Worm (Caenorhabditis elegans) whole organism, young adult: ENCODE data around the gene ugt-60.

Experiments
- B0261.1 ChIP-seq: sonication (generic microtip); optimal IDR thresholded peaks from 2 replicates; lab custom pipeline; 2016; ENCODE audit warnings: mild to moderate bottlenecking, missing genetic modification characterization, moderate library complexity, missing compliant biosample characterization
- B0336.3 ChIP-seq: fragments of 200-800 bp; sonication (Bioruptor generic); IDR thresholded peaks from 2 replicates; pipeline ENCODE4 v1.3.6; 2022; ENCODE audit warnings: missing genetic modification characterization, missing compliant biosample characterization
- C06A6.2 ChIP-seq: fragments of 200-800 bp; sonication (Bioruptor generic); conservative IDR thresholded peaks from 2 replicates; pipeline ENCODE4 v1.3.6; 2022; ENCODE audit warnings: missing genetic modification characterization, missing compliant biosample characterization
- F22D6.2 ChIP-seq: sonication (generic microtip); optimal IDR thresholded peaks from 2 replicates; lab custom pipeline; 2016; ENCODE audit warnings: mild to moderate bottlenecking, missing genetic modification characterization, missing compliant biosample characterization
- F23B12.7 ChIP-seq: sonication (generic microtip); optimal IDR thresholded peaks from 2 replicates; lab custom pipeline; 2017; ENCODE audit warnings: missing genetic modification characterization, mild to moderate bottlenecking, missing compliant biosample characterization, antibody characterized with exemption, moderate library complexity; ENCODE audit not compliant: insufficient read depth
- F33H1.4 ChIP-seq: fragments of 200-800 bp; sonication (Bioruptor generic); IDR thresholded peaks from 2 replicates; pipeline ENCODE4 v1.3.6; 2022; ENCODE audit warnings: missing genetic modification reagents, missing genetic modification characterization, missing compliant biosample characterization
- F49E8.2 ChIP-seq: sonication (generic microtip); optimal IDR thresholded peaks from 3 replicates; lab custom pipeline; 2017; ENCODE audit warnings: missing genetic modification characterization, mild to moderate bottlenecking, missing compliant biosample characterization, antibody characterized with exemption, moderate library complexity; ENCODE audit not compliant: insufficient read depth
- F55B11.4 ChIP-seq: sonication (generic microtip); optimal IDR thresholded peaks from 2 replicates; lab custom pipeline; 2016; ENCODE audit warnings: missing compliant biosample characterization, missing genetic modification characterization, borderline replicate concordance; ENCODE audit not compliant: insufficient read depth
- F57A8.1 ChIP-seq: fragments of 200-800 bp; sonication (Bioruptor generic); optimal IDR thresholded peaks from 2 replicates; lab custom pipeline; 2018; ENCODE audit warnings: mild to moderate bottlenecking, missing genetic modification characterization, moderate library complexity, missing compliant biosample characterization
- K12H6.12 ChIP-seq: fragments of 200-800 bp; sonication (Bioruptor generic); optimal IDR thresholded peaks from 2 replicates; lab custom pipeline; 2018; ENCODE audit warnings: mild to moderate bottlenecking, missing genetic modification characterization, missing compliant biosample characterization
- T07F8.4 ChIP-seq: sonication (generic microtip); optimal IDR thresholded peaks from 2 replicates; lab custom pipeline; 2016; ENCODE audit warnings: mild to moderate bottlenecking, missing genetic modification characterization, moderate library complexity, missing compliant biosample characterization
- T26A5.8 ChIP-seq: sonication (generic microtip); optimal IDR thresholded peaks from 2 replicates; lab custom pipeline; 2016; ENCODE audit warnings: missing genetic modification characterization, missing compliant biosample characterization
- Y79H2A.3 ChIP-seq: fragments of 200-800 bp; sonication (Bioruptor generic); conservative IDR thresholded peaks from 2 replicates; pipeline ENCODE4 v1.3.6; 2022; ENCODE audit warnings: missing genetic modification reagents, missing genetic modification characterization, missing compliant biosample characterization
- attf-3 ChIP-seq: fragments of 200-800 bp; sonication (Bioruptor generic); conservative IDR thresholded peaks from 2 replicates; pipeline ENCODE4 v1.3.6; 2022; ENCODE audit warnings: missing genetic modification reagents, missing genetic modification characterization, missing compliant biosample characterization
- attf-5 ChIP-seq: fragments of 200-800 bp; sonication (Bioruptor generic); optimal IDR thresholded peaks from 2 replicates; lab custom pipeline; 2018; ENCODE audit warnings: mild to moderate bottlenecking, missing genetic modification characterization, missing compliant biosample characterization
- ceh-91 ChIP-seq: fragments of 200-800 bp; sonication (Bioruptor generic); IDR thresholded peaks from 2 replicates; pipeline ENCODE4 v1.3.6; 2022; ENCODE audit warnings: missing genetic modification reagents, missing genetic modification characterization, missing compliant biosample characterization
- chd-7 ChIP-seq: sonication (generic microtip); optimal IDR thresholded peaks from 2 replicates; lab custom pipeline; 2016; ENCODE audit warnings: mild to moderate bottlenecking, missing genetic modification characterization, moderate library complexity, missing compliant biosample characterization
- dpff-1 ChIP-seq: sonication (generic microtip); optimal IDR thresholded peaks from 2 replicates; lab custom pipeline; 2017; ENCODE audit warnings: mild to moderate bottlenecking, missing genetic modification characterization, missing compliant biosample characterization
- egl-18 ChIP-seq: fragments of 200-800 bp; sonication (Bioruptor generic); IDR thresholded peaks from 2 replicates; pipeline ENCODE4 v1.3.6; 2022; ENCODE audit warnings: missing genetic modification reagents, missing genetic modification characterization, missing compliant biosample characterization
- ekl-4 ChIP-seq: fragments of 200-800 bp; sonication (Bioruptor generic); IDR thresholded peaks from 2 replicates; pipeline ENCODE4 v1.3.6; 2022; ENCODE audit warnings: missing genetic modification reagents, missing genetic modification characterization, missing compliant biosample characterization
- ets-4 ChIP-seq: fragments of 200-800 bp; sonication (Bioruptor generic); optimal IDR thresholded peaks from 2 replicates; lab custom pipeline; 2018; ENCODE audit warnings: mild to moderate bottlenecking, missing genetic modification characterization, missing compliant biosample characterization
- hmg-1.2 ChIP-seq: fragments of 200-800 bp; sonication (Bioruptor generic); IDR thresholded peaks from 2 replicates; pipeline ENCODE4 v1.3.6; 2022; ENCODE audit warnings: missing genetic modification reagents, missing genetic modification characterization, missing compliant biosample characterization
- let-526 ChIP-seq: fragments of 200-800 bp; sonication (Bioruptor generic); IDR thresholded peaks from 2 replicates; pipeline ENCODE4 v1.3.6; 2022; ENCODE audit warnings: missing genetic modification reagents, missing genetic modification characterization, missing compliant biosample characterization
- let-607 ChIP-seq, 2 experiments: fragments of 200-800 bp in 1 of 2; sonication (Bioruptor generic) in 1 of 2; sonication (generic microtip) in 1 of 2; optimal IDR thresholded peaks; 2 replicates each; lab custom pipeline; 2016 to 2018; ENCODE audit warnings: mild to moderate bottlenecking in 2 of 2, missing compliant biosample characterization in 2 of 2, missing genetic modification characterization in 2 of 2, moderate library complexity in 2 of 2, missing genotype in 1 of 2
- lin-35 ChIP-seq, 3 experiments: fragments of 150-350 bp in 2 of 3; sonication (generic microtip) in 1 of 3; optimal IDR thresholded peaks; 2 replicates each; lab custom pipeline; 2014 to 2018; ENCODE audit warnings: missing biosample characterization in 3 of 3, missing genetic modification characterization in 3 of 3, missing genetic modification reagents in 3 of 3
- lsy-27 ChIP-seq: sonication (generic microtip); optimal IDR thresholded peaks from 2 replicates; lab custom pipeline; 2017; ENCODE audit warnings: missing genetic modification characterization, mild to moderate bottlenecking, missing compliant biosample characterization, antibody characterized with exemption, missing genotype, borderline replicate concordance; ENCODE audit not compliant: insufficient read depth
- madf-6 ChIP-seq: fragments of 200-800 bp; sonication (Bioruptor generic); IDR thresholded peaks from 2 replicates; pipeline ENCODE4 v1.3.6; 2022; ENCODE audit warnings: missing genetic modification reagents, missing genetic modification characterization, missing compliant biosample characterization
- madf-8 ChIP-seq: fragments of 200-800 bp; sonication (Bioruptor generic); conservative IDR thresholded peaks from 2 replicates; pipeline ENCODE4 v1.3.6; 2022; ENCODE audit warnings: missing genetic modification reagents, missing genetic modification characterization, missing compliant biosample characterization
- mel-28 ChIP-seq: sonication (generic microtip); optimal IDR thresholded peaks from 2 replicates; lab custom pipeline; 2016; ENCODE audit warnings: borderline replicate concordance, mild to moderate bottlenecking, missing genetic modification characterization, missing compliant biosample characterization
- mxl-1 ChIP-seq: sonication (generic microtip); optimal IDR thresholded peaks from 2 replicates; lab custom pipeline; 2016; ENCODE audit warnings: missing genetic modification characterization, missing compliant biosample characterization
- nfya-2 ChIP-seq: fragments of 200-800 bp; sonication (Bioruptor generic); IDR thresholded peaks from 2 replicates; pipeline ENCODE4 v1.3.6; 2022; ENCODE audit warnings: missing genetic modification reagents, missing genetic modification characterization, missing compliant biosample characterization
- nfyb-1 ChIP-seq: fragments of 200-800 bp; sonication (Bioruptor generic); IDR thresholded peaks from 2 replicates; pipeline ENCODE4 v1.3.6; 2022; ENCODE audit warnings: missing genetic modification reagents, missing genetic modification characterization, missing compliant biosample characterization
- nhr-120 ChIP-seq: fragments of 200-800 bp; sonication (Bioruptor generic); IDR thresholded peaks from 2 replicates; pipeline ENCODE4 v1.3.6; 2022; ENCODE audit warnings: missing genetic modification characterization, missing compliant biosample characterization
- nhr-179 ChIP-seq: sonication (generic microtip); optimal IDR thresholded peaks from 2 replicates; lab custom pipeline; 2016; ENCODE audit warnings: mild to moderate bottlenecking, missing genetic modification characterization, missing compliant biosample characterization
- nhr-27 ChIP-seq: fragments of 200-800 bp; sonication (Bioruptor generic); optimal IDR thresholded peaks from 2 replicates; lab custom pipeline; 2018; ENCODE audit warnings: mild to moderate bottlenecking, missing genetic modification characterization, moderate library complexity, missing compliant biosample characterization
- rcor-1 ChIP-seq: fragments of 200-800 bp; sonication (Bioruptor generic); IDR thresholded peaks from 2 replicates; pipeline ENCODE4 v1.3.6; 2022; ENCODE audit warnings: missing genetic modification reagents, missing genetic modification characterization, missing compliant biosample characterization
- rec-8 ChIP-seq, 2 experiments: sonication (generic microtip); optimal IDR thresholded peaks; 2 replicates each; lab custom pipeline; 2016; ENCODE audit warnings: mild to moderate bottlenecking in 2 of 2, missing genetic modification characterization in 2 of 2, missing genetic modification reagents in 2 of 2, missing genotype in 2 of 2, missing biosample characterization in 1 of 2, missing compliant biosample characterization in 1 of 2, moderate library complexity in 1 of 2
- snpc-3.4 ChIP-seq: sonication (generic microtip); optimal IDR thresholded peaks from 2 replicates; lab custom pipeline; 2017; ENCODE audit warnings: missing genetic modification characterization, mild to moderate bottlenecking, missing compliant biosample characterization, antibody characterized with exemption, moderate library complexity, missing genotype, missing genetic modification reagents
- snpc-4 ChIP-seq, 5 experiments: fragments of 150-350 bp in 1 of 5; sonication (generic microtip) in 4 of 5; optimal IDR thresholded peaks; 2 replicates each; lab custom pipeline; 2014 to 2018; ENCODE audit warnings: missing genetic modification characterization in 5 of 5, missing biosample characterization in 3 of 5, antibody characterized with exemption in 2 of 5, mild to moderate bottlenecking in 2 of 5, missing compliant biosample characterization in 2 of 5, missing genotype in 2 of 5, moderate library complexity in 2 of 5, missing genetic modification reagents in 1 of 5
- tbp1 ChIP-seq: fragments of 200-800 bp; sonication (Bioruptor generic); optimal IDR thresholded peaks from 2 replicates; lab custom pipeline; 2018; ENCODE audit warnings: mild to moderate bottlenecking, missing genetic modification characterization, missing compliant biosample characterization
- zfh-2 ChIP-seq: fragments of 200-800 bp; sonication (Bioruptor generic); conservative IDR thresholded peaks from 2 replicates; pipeline ENCODE4 v1.3.6; 2022; ENCODE audit warnings: missing genetic modification reagents, missing genetic modification characterization, missing compliant biosample characterization
- ztf-22 ChIP-seq: fragments of 200-800 bp; sonication (Bioruptor generic); optimal IDR thresholded peaks from 2 replicates; lab custom pipeline; 2018; ENCODE audit warnings: mild to moderate bottlenecking, missing genetic modification characterization, moderate library complexity, missing compliant biosample characterization
- ztf-25 ChIP-seq: fragments of 200-800 bp; sonication (Bioruptor generic); IDR thresholded peaks from 2 replicates; pipeline ENCODE4 v1.3.6; 2022; ENCODE audit warnings: missing genetic modification reagents, missing genetic modification characterization, missing compliant biosample characterization
- ztf-28 ChIP-seq: fragments of 200-800 bp; sonication (Bioruptor generic); IDR thresholded peaks from 2 replicates; pipeline ENCODE4 v1.3.6; 2022; ENCODE audit warnings: missing genetic modification reagents, missing genetic modification characterization, missing compliant biosample characterization
- ztf-6 ChIP-seq: fragments of 200-800 bp; sonication (Bioruptor generic); IDR thresholded peaks from 2 replicates; pipeline ENCODE4 v1.3.6; 2022; ENCODE audit warnings: missing genetic modification reagents, missing genetic modification characterization, missing compliant biosample characterization

Gene ugt-60

DNA sequence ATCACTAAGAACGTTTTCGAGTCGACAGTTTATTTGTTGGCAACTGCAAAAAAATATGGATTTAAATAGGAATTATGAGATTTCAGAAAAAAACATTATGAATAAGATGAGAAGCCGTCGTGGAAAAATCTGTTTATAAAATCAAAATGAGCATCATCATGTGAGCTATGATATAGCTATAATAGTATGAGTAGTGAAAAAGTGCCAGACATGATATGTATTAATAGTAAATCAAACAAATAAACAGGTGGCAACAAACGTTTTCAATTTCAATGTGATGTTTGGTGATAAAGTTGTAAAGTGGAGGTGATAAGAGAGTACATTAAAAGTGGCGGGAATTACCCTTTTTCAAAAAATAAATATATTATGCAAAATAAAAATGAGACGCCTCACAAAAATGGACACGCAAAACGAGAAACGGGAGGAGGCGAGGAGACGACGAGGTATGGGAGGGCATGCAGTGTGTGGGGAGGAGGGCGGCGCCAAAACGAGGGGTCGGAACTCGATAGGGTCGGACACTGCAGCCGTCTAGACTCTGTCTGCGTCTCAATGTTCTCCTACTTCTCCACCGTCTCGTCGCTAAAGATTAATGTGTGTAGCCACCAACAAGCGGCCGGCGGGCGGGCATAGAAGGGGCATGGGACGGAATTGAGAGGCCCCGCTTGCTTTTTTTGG, 11.1 kb downstream of the ugt-60 start, which contains the start of gene C07A9.9:
Gene C07A9.9, minus strand, starts transcription at position 51 of the 675 bp plus-strand sequence.
- TF ChIP-seq let-526 (GFP tag; lab: Robert Waterston, UW) (no peak), F23B12.7 (tag; lab: Kevin White, UChicago) (no peak), B0261.1 (tag; lab: Kevin White, UChicago) (no peak), nfyb-1 (GFP tag; lab: Robert Waterston, UW) (0 out of 2 replicates have a peak, but pooled peaks have one; percentile 63), Y79H2A.3 (no peak), lsy-27 (no peak), egl-18 (GFP tag; lab: Robert Waterston, UW) (no peak), nhr-27 (no peak), ets-4 (peak; percentile 78), B0336.3 (GFP tag; lab: Robert Waterston, UW) (no peak), ztf-6 (GFP tag; lab: Robert Waterston, UW) (0 out of 2 replicates have a peak, but pooled peaks have one; percentile 49), zfh-2 (peak; percentile 99), ekl-4 (peak; percentile 54; the same call in 1 of the 2 replicates), hmg-1.2 (GFP tag; lab: Robert Waterston, UW) (peak; percentile 32; the same call in 1 of the 2 replicates), snpc-3.4 (tag; lab: Kevin White, UChicago) (no peak), C06A6.2 (no peak), attf-5 (GFP tag; lab: Kevin White, UChicago) (peak; percentile 56), F57A8.1 (GFP tag; lab: Kevin White, UChicago) (no peak), mxl-1 (tag; lab: Kevin White, UChicago) (no peak), K12H6.12 (tag; lab: Kevin White, UChicago) (peak; percentile 67), F22D6.2 (tag; lab: Kevin White, UChicago) (no peak), let-607 (tag; optimal IDR thresholded peaks at IDR 0.05; lab: Kevin White, UChicago) (peak in 1 of 2 experiments; percentile 3), snpc-4 (GFP tag; optimal IDR thresholded peaks at IDR 0.05; lab: Kevin White, UChicago) (no peak), snpc-4 (tag; optimal IDR thresholded peaks at IDR 0.05; lab: Kevin White, UChicago) (peak in 2 of 4 experiments; percentile 23 to 35), ztf-25 (GFP tag; lab: Robert Waterston, UW) (no peak), T07F8.4 (tag; lab: Kevin White, UChicago) (no peak), chd-7 (tag; lab: Kevin White, UChicago) (peak; percentile 59), madf-6 (GFP tag; lab: Robert Waterston, UW) (no peak), T26A5.8 (no peak), F49E8.2 (tag; lab: Kevin White, UChicago) (no peak), nhr-120 (GFP tag; lab: Robert Waterston, UW) (no peak), lin-35 (GFP tag; optimal IDR thresholded peaks at IDR 0.05; lab: Kevin White, UChicago) (peak in 1 of 3 experiments; percentile 61), F33H1.4 (GFP tag; lab: Robert Waterston, UW) (no peak), ztf-22 (GFP tag; lab: Kevin White, UChicago) (no peak), madf-8 (no peak), ceh-91 (no peak), nfya-2 (GFP tag; lab: Robert Waterston, UW) (no peak), ztf-28 (no peak), nhr-179 (no peak), F55B11.4 (tag; lab: Kevin White, UChicago) (no peak), mel-28 (no peak), rec-8 (tag; optimal IDR thresholded peaks at IDR 0.05; lab: Kevin White, UChicago) (no peak), dpff-1 (tag; lab: Kevin White, UChicago) (no peak), attf-3 (GFP tag; lab: Robert Waterston, UW) (no peak), rcor-1 (GFP tag; lab: Robert Waterston, UW) (no peak; the same call in 1 of the 2 replicates), tbp1 (GFP tag; lab: Kevin White, UChicago) (no peak)
